Fruit fly (Drosophila melanogaster) whole organism, prepupa: ENCODE data around the gene CycH.

ENCODE experiments used
- CG1621 ChIP-seq: fragments of 200-800 bp; sonication (Bioruptor generic); optimal IDR thresholded peaks from 3 replicates; lab custom pipeline; 2018; ENCODE audit warnings: missing biosample characterization, mild to moderate bottlenecking, missing genetic modification characterization
- CG3032 ChIP-seq: fragments of 200-800 bp; optimal IDR thresholded peaks from 2 replicates; lab custom pipeline; 2019; ENCODE audit warnings: missing biosample characterization, mild to moderate bottlenecking, missing genetic modification characterization, moderate library complexity
- CG6163 ChIP-seq: fragments of 200-800 bp; sonication (Bioruptor generic); IDR thresholded peaks from 3 replicates; pipeline ENCODE4 v1.3.6; 2022; ENCODE audit warnings: missing biosample characterization, missing genetic modification characterization
- CG6854 ChIP-seq: fragments of 200-800 bp; sonication (Bioruptor generic); optimal IDR thresholded peaks from 2 replicates; lab custom pipeline; 2017; ENCODE audit warnings: missing biosample characterization, mild to moderate bottlenecking, missing genetic modification characterization
- CG9139 ChIP-seq: fragments of 200-800 bp; sonication (Bioruptor generic); optimal IDR thresholded peaks from 3 replicates; lab custom pipeline; 2017; ENCODE audit warnings: missing biosample characterization, mild to moderate bottlenecking, missing genetic modification characterization
- Hr38 ChIP-seq: sonication (Bioruptor generic); optimal IDR thresholded peaks from 2 replicates; lab custom pipeline; 2016; ENCODE audit warnings: missing biosample characterization, missing genetic modification characterization
- Hr39 ChIP-seq: fragments of 200-800 bp; sonication (Bioruptor generic); optimal IDR thresholded peaks from 2 replicates; lab custom pipeline; 2016; ENCODE audit warnings: missing biosample characterization, missing genetic modification characterization
- Met ChIP-seq: fragments of 200-800 bp; sonication (Bioruptor generic); optimal IDR thresholded peaks from 3 replicates; lab custom pipeline; 2016; ENCODE audit warnings: missing biosample characterization, missing genetic modification characterization
- Sox15 ChIP-seq: fragments of 200-800 bp; sonication (Bioruptor generic); optimal IDR thresholded peaks from 3 replicates; lab custom pipeline; 2016; ENCODE audit warnings: missing biosample characterization, missing genetic modification characterization
- achi ChIP-seq: fragments of 200-800 bp; sonication (Bioruptor generic); optimal IDR thresholded peaks from 3 replicates; lab custom pipeline; 2016; ENCODE audit warnings: missing biosample characterization, missing genetic modification characterization
- fd59A ChIP-seq: fragments of 200-800 bp; sonication (Bioruptor generic); optimal IDR thresholded peaks from 2 replicates; lab custom pipeline; 2017; ENCODE audit warnings: missing biosample characterization, mild to moderate bottlenecking, missing genetic modification characterization, missing genetic modification reagents
- svp ChIP-seq: fragments of 200-800 bp; sonication (Bioruptor generic); peaks from one replicate; lab custom pipeline; 2016; ENCODE audit warnings: missing biosample characterization, missing genetic modification characterization

DNA sequence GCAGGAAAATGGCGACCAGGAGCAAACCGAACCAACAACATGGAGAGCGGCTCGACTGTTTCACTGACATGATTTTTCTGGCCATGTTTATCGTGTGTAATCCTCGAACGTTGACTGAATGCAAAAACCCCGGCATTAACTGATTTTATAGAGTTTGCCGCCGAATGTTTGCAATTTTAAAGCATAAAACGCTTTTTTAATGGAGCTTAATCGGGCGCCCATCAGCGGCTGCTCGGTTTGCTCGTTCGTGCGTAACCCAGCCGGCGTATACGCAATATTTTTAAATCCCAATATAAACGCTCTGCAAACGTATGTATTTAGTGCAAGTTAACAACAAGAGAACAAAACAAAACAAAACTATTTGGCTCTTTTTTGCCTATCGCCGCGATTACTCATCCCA lies 20.5 kb downstream of the CycH start, which contains the start of gene CG14563:
- TF ChIP-seq Hr38 (GFP tag; lab: Kevin White, UChicago) (no peak), achi (GFP tag; lab: Kevin White, UChicago) (no peak), CG3032 (tag; lab: Kevin White, UChicago) (no peak), CG1621 (no peak), Hr39 (GFP tag; lab: Kevin White, UChicago) (no peak), Sox15 (GFP tag; lab: Kevin White, UChicago) (no peak), svp (GFP tag; lab: Kevin White, UChicago) (no peak), CG9139 (no peak), fd59A (GFP tag; lab: Kevin White, UChicago) (no peak), CG6854 (no peak), Met (GFP tag; lab: Kevin White, UChicago) (no peak), CG6163 (no peak)
